Worm (Caenorhabditis elegans) whole organism, L4/young adult: ENCODE data around the gene F07G6.8.

Experiments
- dao-5 ChIP-seq: sonication (generic microtip); optimal IDR thresholded peaks from 2 replicates; lab custom pipeline; 2016; ENCODE audit warnings: missing genotype, missing genetic modification characterization, moderate library complexity, missing compliant biosample characterization
- him-1 ChIP-seq: sonication (generic microtip); optimal IDR thresholded peaks from 2 replicates; lab custom pipeline; 2016; ENCODE audit warnings: missing genotype, missing genetic modification reagents, missing genetic modification characterization, missing compliant biosample characterization

- TF ChIP-seq him-1, result no peak
- no peak for TF ChIP-seq dao-5 (tag; lab: Kevin White, UChicago)
These were observed 46.2 kb downstream of the F07G6.8 start, which contains the start of gene tbx-31 for ce11 chrX:1674056-1674455.
